Fruit fly (Drosophila melanogaster): ENCODE results near the gene CG43246.
A peak's percentile ranks its signal among the peaks of the same experiment; 100 is the strongest.

The CG43246 gene

dm6 chr3L:14550839-14551415 is 14.5 kb downstream of the CG43246 start, which contains the start of gene Gbs-70E (continued):
- peak; percentile 86 for TF ChIP-seq oc (tag; optimal IDR thresholded peaks at IDR 0.05)
- peak; percentile 38 for TF ChIP-seq kni (GFP tag; optimal IDR thresholded peaks at IDR 0.05)
- peak; percentile 78 for TF ChIP-seq CG15514 (GFP tag; optimal IDR thresholded peaks at IDR 0.05)
- TF ChIP-seq peb (GFP tag; IDR thresholded peaks at IDR 0.05) = peak; percentile 86
- TF ChIP-seq CG2889 (GFP tag; IDR thresholded peaks at IDR 0.05) = peak; percentile 79; the same call in 1 of the 3 replicates
- TF ChIP-seq Xbp1 (GFP tag; optimal IDR thresholded peaks at IDR 0.05) = peak; percentile 92
- TF ChIP-seq Sin3A (optimal IDR thresholded peaks at IDR 0.05) = no peak
- TF ChIP-seq CG14710 (tag; optimal IDR thresholded peaks at IDR 0.05) = peak; percentile 90
- TF ChIP-seq CG17612 (GFP tag; IDR thresholded peaks at IDR 0.05) = peak; percentile 66
- TF ChIP-seq Ptx1 (GFP tag; IDR thresholded peaks at IDR 0.05) = peak; percentile 96
- peak; percentile 92 for TF ChIP-seq CG12659 (GFP tag; optimal IDR thresholded peaks at IDR 0.05)
- peak; percentile 94 for TF ChIP-seq Hmr (GFP tag; optimal IDR thresholded peaks at IDR 0.05)
- TF ChIP-seq Antp (GFP tag; optimal IDR thresholded peaks at IDR 0.05) = peak; percentile 89
- peak; percentile 83 for TF ChIP-seq kay (GFP tag; optimal IDR thresholded peaks at IDR 0.05)
- TF ChIP-seq Hr39 (optimal IDR thresholded peaks at IDR 0.05) = no peak
- peak; percentile 41 for TF ChIP-seq CG3995 (GFP tag; optimal IDR thresholded peaks at IDR 0.05)
- peak; percentile 82 for TF ChIP-seq kah (GFP tag; optimal IDR thresholded peaks at IDR 0.05)
- TF ChIP-seq vnd (GFP tag; IDR thresholded peaks at IDR 0.05; ENCODE audit: partially characterized antibody) = no peak
- TF ChIP-seq gem (tag; optimal IDR thresholded peaks at IDR 0.05) = peak; percentile 96
- TF ChIP-seq Ets65A (GFP tag) = peak; percentile 94
- peak; percentile 92 for TF ChIP-seq CG17361 (GFP tag; IDR thresholded peaks at IDR 0.05)
- TF ChIP-seq ind (GFP tag; optimal IDR thresholded peaks at IDR 0.05) = peak; percentile 88
- TF ChIP-seq CG15696 (tag; optimal IDR thresholded peaks at IDR 0.05) = peak; percentile 90
- peak; percentile 79 for TF ChIP-seq Vsx1 (GFP tag; optimal IDR thresholded peaks at IDR 0.05)
- TF ChIP-seq Bgb (GFP tag; IDR thresholded peaks at IDR 0.05; ENCODE audit: partially characterized antibody) = peak; percentile 61; the same call in 1 of the 2 replicates
- peak; percentile 91 for TF ChIP-seq Atf-2 (GFP tag; optimal IDR thresholded peaks at IDR 0.05)
- peak; percentile 88 for TF ChIP-seq CG10366 (GFP tag; IDR thresholded peaks at IDR 0.05)
- peak; percentile 53; the same call in 1 of the 2 replicates for TF ChIP-seq tna (GFP tag; IDR thresholded peaks at IDR 0.05; ENCODE audit: partially characterized antibody)
- TF ChIP-seq aop (GFP tag; IDR thresholded peaks at IDR 0.05) = no peak
- TF ChIP-seq CG4730 (GFP tag; IDR thresholded peaks at IDR 0.05) = peak; percentile 86; the same call in 1 of the 2 replicates
- peak; percentile 92 for TF ChIP-seq run (tag; optimal IDR thresholded peaks at IDR 0.05)
- TF ChIP-seq toy (GFP tag; IDR thresholded peaks at IDR 0.05) = peak; percentile 79; the same call in 1 of the 2 replicates
- TF ChIP-seq YL-1 (GFP tag; optimal IDR thresholded peaks at IDR 0.05) = peak; percentile 77
- peak; percentile 82 for TF ChIP-seq Max (GFP tag; optimal IDR thresholded peaks at IDR 0.05)
- peak; percentile 85 for TF ChIP-seq Blimp-1 (GFP tag; optimal IDR thresholded peaks at IDR 0.05)
- TF ChIP-seq CG12769 (tag; optimal IDR thresholded peaks at IDR 0.05) = peak; percentile 79
- TF ChIP-seq CG6813 (GFP tag; optimal IDR thresholded peaks at IDR 0.05) = peak; percentile 79
- TF ChIP-seq crol (GFP tag; IDR thresholded peaks at IDR 0.05) = peak; percentile 34; the same call in 1 of the 2 replicates
- TF ChIP-seq CG13624 (GFP tag; optimal IDR thresholded peaks at IDR 0.05) = peak; percentile 94
- peak; percentile 90 to 96 for TF ChIP-seq Hr51 (GFP tag; optimal IDR thresholded peaks at IDR 0.05)
- TF ChIP-seq Sox102F (GFP tag; optimal IDR thresholded peaks at IDR 0.05) = peak; percentile 92
- peak; percentile 89 for TF ChIP-seq esg (GFP tag; conservative IDR thresholded peaks at IDR 0.05)
- peak; percentile 31 for TF ChIP-seq stwl (tag; optimal IDR thresholded peaks at IDR 0.05)
- TF ChIP-seq mld (GFP tag; IDR thresholded peaks at IDR 0.05; ENCODE audit: partially characterized antibody) = no peak
- TF ChIP-seq chn (GFP tag; optimal IDR thresholded peaks at IDR 0.05) = peak; percentile 83
- TF ChIP-seq dpn (GFP tag; optimal IDR thresholded peaks at IDR 0.05) = peak; percentile 94
- peak; percentile 87 for TF ChIP-seq ara (GFP tag; IDR thresholded peaks at IDR 0.05)
- peak; percentile 94 for TF ChIP-seq Side (GFP tag; optimal IDR thresholded peaks at IDR 0.05)
- TF ChIP-seq CG17829 (tag; optimal IDR thresholded peaks at IDR 0.05) = peak; percentile 94
